Fruit fly (Drosophila melanogaster): ENCODE measurements around the gene CG42692.

DNA sequence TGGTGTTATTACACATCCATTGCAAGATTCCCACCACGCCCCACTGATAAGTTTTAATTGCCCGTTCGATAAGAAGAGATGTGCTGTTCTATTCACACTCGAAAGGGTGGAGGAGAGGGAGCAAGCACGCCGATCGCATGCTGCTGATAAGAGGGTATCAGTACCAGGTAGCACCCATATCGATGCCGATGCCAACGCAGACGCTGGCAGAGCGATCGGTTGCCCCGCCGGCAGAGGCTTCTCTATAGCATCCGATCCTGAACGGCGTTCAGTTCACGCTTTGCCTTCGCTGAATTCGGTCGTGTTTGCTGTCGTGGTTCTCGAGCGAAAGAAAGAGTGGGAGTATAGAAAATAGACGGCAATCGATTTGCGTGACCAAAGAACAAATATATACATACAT lies 5.6 kb downstream of the CG42692 start:
- no peak for TF ChIP-seq usp (GFP tag; optimal IDR thresholded peaks at IDR 0.05)
- TF ChIP-seq psq (optimal IDR thresholded peaks at IDR 0.05), result no peak
- no peak for TF ChIP-seq CG8478 (optimal IDR thresholded peaks at IDR 0.05)
- no peak for TF ChIP-seq EcR (GFP tag; optimal IDR thresholded peaks at IDR 0.05)
- no peak for TF ChIP-seq pan (optimal IDR thresholded peaks at IDR 0.05)
